ENCODE assay signal across 2 fruit fly cellular contexts in genomic region chrX:17651998-17652738, dm6.
TF ChIP-seq lines count a peak whose summit lies in the region.

Gene RhoGAPp190, minus strand, starts transcription at chrX:17652562.

TF ChIP-seq in whole organism, adult, 20 proteins besides CTCF, POLR2A, EP300 and RAD21 (continued from another document):
- TF ChIP-seq Hr96 (GFP tag; optimal IDR thresholded peaks at IDR 0.05; lab: Kevin White, UChicago) (no peak), tj (GFP tag; optimal IDR thresholded peaks at IDR 0.05; lab: Kevin White, UChicago) (peak; percentile 43)

TF ChIP-seq in whole organism, embryonic, 481 proteins besides CTCF, POLR2A, EP300 and RAD21 (continued from another document):
- peak; percentile 93 for TF ChIP-seq mld (GFP tag; IDR thresholded peaks at IDR 0.05; lab: Robert Waterston, UW; ENCODE audit: partially characterized antibody)
- TF ChIP-seq Dek (tag; optimal IDR thresholded peaks at IDR 0.05; lab: Kevin White, UChicago) = peak; percentile 13
- TF ChIP-seq BEAF-32 (GFP tag; optimal IDR thresholded peaks at IDR 0.05; lab: Kevin White, UChicago) = peak; percentile 82
- TF ChIP-seq sug (tag; optimal IDR thresholded peaks at IDR 0.05; lab: Kevin White, UChicago) = peak; percentile 36
- TF ChIP-seq PHDP (tag; optimal IDR thresholded peaks at IDR 0.05; lab: Kevin White, UChicago) = peak; percentile 19
- TF ChIP-seq CG6791 (GFP tag; IDR thresholded peaks at IDR 0.05; lab: Robert Waterston, UW; ENCODE audit: partially characterized antibody) = peak; percentile 97
- TF ChIP-seq Med (GFP tag; lab: Kevin White, UChicago) = peak; percentile 78
- TF ChIP-seq CG8290 (GFP tag; optimal IDR thresholded peaks at IDR 0.05; lab: Kevin White, UChicago) = no peak
- peak in 1 of 2 experiments; percentile 58 for TF ChIP-seq CG8290 (tag; optimal IDR thresholded peaks at IDR 0.05; lab: Kevin White, UChicago)
- TF ChIP-seq Oli (tag; optimal IDR thresholded peaks at IDR 0.05; lab: Kevin White, UChicago) = no peak
- TF ChIP-seq lbe (GFP tag; optimal IDR thresholded peaks at IDR 0.05; lab: Kevin White, UChicago) = peak; percentile 6
- TF ChIP-seq CG14860 (GFP tag; IDR thresholded peaks at IDR 0.05; lab: Robert Waterston, UW; ENCODE audit: partially characterized antibody) = peak; percentile 95
- peak; percentile 91 for TF ChIP-seq CG1832 (GFP tag; optimal IDR thresholded peaks at IDR 0.05; lab: Kevin White, UChicago)
- TF ChIP-seq CG11504 (tag; optimal IDR thresholded peaks at IDR 0.05; lab: Kevin White, UChicago) = no peak
- peak; percentile 88 for TF ChIP-seq CG8478 (optimal IDR thresholded peaks at IDR 0.05; lab: Kevin White, UChicago)
- peak; percentile 92 for TF ChIP-seq Dp (GFP tag; optimal IDR thresholded peaks at IDR 0.05; lab: Kevin White, UChicago)
- peak; percentile 23 for TF ChIP-seq Sin3A (optimal IDR thresholded peaks at IDR 0.05; lab: Kevin White, UChicago)
- no peak for TF ChIP-seq tup (GFP tag; optimal IDR thresholded peaks at IDR 0.05; lab: Kevin White, UChicago)
- peak; percentile 99 for TF ChIP-seq Dref (GFP tag; IDR thresholded peaks at IDR 0.05; lab: Robert Waterston, UW)
- peak; percentile 34 for TF ChIP-seq scrt (GFP tag; optimal IDR thresholded peaks at IDR 0.05; lab: Kevin White, UChicago)
- TF ChIP-seq Pdp1 (GFP tag; optimal IDR thresholded peaks at IDR 0.05; lab: Kevin White, UChicago) = peak in 1 of 2 experiments; percentile 70
- peak; percentile 96 for TF ChIP-seq CG34224 (GFP tag; IDR thresholded peaks at IDR 0.05; lab: Robert Waterston, UW; ENCODE audit: partially characterized antibody)
- peak; percentile 6 for TF ChIP-seq CG2120 (GFP tag; optimal IDR thresholded peaks at IDR 0.05; lab: Kevin White, UChicago)
- TF ChIP-seq CG4360 (GFP tag; IDR thresholded peaks at IDR 0.05; lab: Robert Waterston, UW) = peak; percentile 91
- peak; percentile 93 for TF ChIP-seq chinmo (GFP tag; IDR thresholded peaks at IDR 0.05; lab: Robert Waterston, UW; ENCODE audit: partially characterized antibody)
- peak; percentile 97 for TF ChIP-seq cg (GFP tag; optimal IDR thresholded peaks at IDR 0.05; lab: Kevin White, UChicago)
- TF ChIP-seq Xbp1 (GFP tag; optimal IDR thresholded peaks at IDR 0.05; lab: Kevin White, UChicago) = peak; percentile 7
- TF ChIP-seq E2f2 (GFP tag; IDR thresholded peaks at IDR 0.05; lab: Robert Waterston, UW) = peak; percentile 93
- TF ChIP-seq CG9797 (GFP tag; optimal IDR thresholded peaks at IDR 0.05; lab: Kevin White, UChicago) = peak; percentile 45
- TF ChIP-seq sens (GFP tag; lab: Kevin White, UChicago) = peak; percentile 67
- peak; percentile 23 for TF ChIP-seq YL-1 (GFP tag; optimal IDR thresholded peaks at IDR 0.05; lab: Kevin White, UChicago)
- peak; percentile 31 for TF ChIP-seq CG13894 (tag; optimal IDR thresholded peaks at IDR 0.05; lab: Kevin White, UChicago)
- TF ChIP-seq Scr (GFP tag; IDR thresholded peaks at IDR 0.05; lab: Robert Waterston, UW; ENCODE audit: partially characterized antibody) = peak; percentile 82
- peak; percentile 10 for TF ChIP-seq odd (GFP tag; optimal IDR thresholded peaks at IDR 0.05; lab: Kevin White, UChicago)
- TF ChIP-seq bbx (GFP tag; IDR thresholded peaks at IDR 0.05; lab: Robert Waterston, UW; ENCODE audit: partially characterized antibody) = peak; percentile 96
- no peak for TF ChIP-seq kah (GFP tag; optimal IDR thresholded peaks at IDR 0.05; lab: Kevin White, UChicago)
- peak; percentile 96 for TF ChIP-seq hb (GFP tag; IDR thresholded peaks at IDR 0.05; lab: Robert Waterston, UW; ENCODE audit: partially characterized antibody)
- peak; percentile 25 for TF ChIP-seq yki (optimal IDR thresholded peaks at IDR 0.05; lab: Kevin White, UChicago)
- peak; percentile 68 for TF ChIP-seq MESR4 (GFP tag; optimal IDR thresholded peaks at IDR 0.05; lab: Kevin White, UChicago)
- peak; percentile 48 for TF ChIP-seq CG14710 (tag; optimal IDR thresholded peaks at IDR 0.05; lab: Kevin White, UChicago)
- TF ChIP-seq fd102C (GFP tag; optimal IDR thresholded peaks at IDR 0.05; lab: Kevin White, UChicago) = no peak
- TF ChIP-seq CG2712 (tag; optimal IDR thresholded peaks at IDR 0.05; lab: Kevin White, UChicago) = peak; percentile 33
- peak; percentile 96 for TF ChIP-seq CG7963 (GFP tag; IDR thresholded peaks at IDR 0.05; lab: Robert Waterston, UW; ENCODE audit: partially characterized antibody)
- TF ChIP-seq vfl (GFP tag; optimal IDR thresholded peaks at IDR 0.05; lab: Kevin White, UChicago) = peak; percentile 3
- TF ChIP-seq Bgb (GFP tag; IDR thresholded peaks at IDR 0.05; lab: Robert Waterston, UW; ENCODE audit: partially characterized antibody) = peak; percentile 96
- TF ChIP-seq Opbp (GFP tag; IDR thresholded peaks at IDR 0.05; lab: Robert Waterston, UW; ENCODE audit: partially characterized antibody) = peak; percentile 92
- peak; percentile 50 for TF ChIP-seq zen (tag; optimal IDR thresholded peaks at IDR 0.05; lab: Kevin White, UChicago)
- 0 out of 3 replicates have a peak, but pooled peaks have one; percentile 8 for TF ChIP-seq sr (GFP tag; IDR thresholded peaks at IDR 0.05; lab: Robert Waterston, UW)
- peak; percentile 48 for TF ChIP-seq gfzf (GFP tag; optimal IDR thresholded peaks at IDR 0.05; lab: Kevin White, UChicago)
- no peak for TF ChIP-seq Neu2 (GFP tag; optimal IDR thresholded peaks at IDR 0.05; lab: Kevin White, UChicago; ENCODE audit: borderline replicate concordance)
- peak; percentile 32 for TF ChIP-seq CG8924 (tag; optimal IDR thresholded peaks at IDR 0.05; lab: Kevin White, UChicago)
- no peak for TF ChIP-seq prd (optimal IDR thresholded peaks at IDR 0.05; lab: Kevin White, UChicago)
- no peak for TF ChIP-seq prd (GFP tag; IDR thresholded peaks at IDR 0.05; lab: Robert Waterston, UW)
- peak; percentile 18 for TF ChIP-seq nmo (GFP tag; optimal IDR thresholded peaks at IDR 0.05; lab: Kevin White, UChicago)
- peak; percentile 9 for TF ChIP-seq MBD-R2 (GFP tag; IDR thresholded peaks at IDR 0.05; lab: Robert Waterston, UW)
- TF ChIP-seq CG10267 (tag; optimal IDR thresholded peaks at IDR 0.05; lab: Kevin White, UChicago) = peak; percentile 60
- no peak for TF ChIP-seq Fer3 (tag; optimal IDR thresholded peaks at IDR 0.05; lab: Kevin White, UChicago)
- no peak for TF ChIP-seq Blimp-1 (GFP tag; optimal IDR thresholded peaks at IDR 0.05; lab: Kevin White, UChicago)
- TF ChIP-seq CG13624 (GFP tag; optimal IDR thresholded peaks at IDR 0.05; lab: Kevin White, UChicago) = peak; percentile 74
- peak; percentile 75 for TF ChIP-seq knrl (GFP tag; IDR thresholded peaks at IDR 0.05; lab: Robert Waterston, UW; ENCODE audit: partially characterized antibody)
- TF ChIP-seq B-H2 (GFP tag; optimal IDR thresholded peaks at IDR 0.05; lab: Kevin White, UChicago) = no peak
- TF ChIP-seq Mes4 (GFP tag; optimal IDR thresholded peaks at IDR 0.05; lab: Kevin White, UChicago) = no peak
- peak; percentile 8 for TF ChIP-seq grau (tag; optimal IDR thresholded peaks at IDR 0.05; lab: Kevin White, UChicago)
- peak; percentile 72 for TF ChIP-seq sd (tag; optimal IDR thresholded peaks at IDR 0.05; lab: Kevin White, UChicago)
- peak; percentile 91 for TF ChIP-seq zen2 (GFP tag; IDR thresholded peaks at IDR 0.05; lab: Robert Waterston, UW; ENCODE audit: partially characterized antibody)
- TF ChIP-seq CG7745 (tag; optimal IDR thresholded peaks at IDR 0.05; lab: Kevin White, UChicago) = no peak
- peak; percentile 81 for TF ChIP-seq hbn (GFP tag; IDR thresholded peaks at IDR 0.05; lab: Robert Waterston, UW; ENCODE audit: partially characterized antibody)
- no peak for TF ChIP-seq zfh2 (GFP tag; optimal IDR thresholded peaks at IDR 0.05; lab: Kevin White, UChicago)
- TF ChIP-seq vnd (GFP tag; IDR thresholded peaks at IDR 0.05; lab: Robert Waterston, UW; ENCODE audit: partially characterized antibody) = peak; percentile 89
- TF ChIP-seq Camta (GFP tag; optimal IDR thresholded peaks at IDR 0.05; lab: Kevin White, UChicago) = no peak
- peak; percentile 93 for TF ChIP-seq CG13287 (GFP tag; IDR thresholded peaks at IDR 0.05; lab: Robert Waterston, UW; ENCODE audit: partially characterized antibody)
- peak; percentile 96 for TF ChIP-seq tna (GFP tag; IDR thresholded peaks at IDR 0.05; lab: Robert Waterston, UW; ENCODE audit: partially characterized antibody)
- TF ChIP-seq CG9727 (GFP tag; optimal IDR thresholded peaks at IDR 0.05; lab: Kevin White, UChicago) = no peak
- TF ChIP-seq tin (GFP tag; optimal IDR thresholded peaks at IDR 0.05; lab: Kevin White, UChicago) = no peak
- peak; percentile 57; the same call in 1 of the 2 replicates for TF ChIP-seq CG42726 (GFP tag; IDR thresholded peaks at IDR 0.05; lab: Robert Waterston, UW; ENCODE audit: partially characterized antibody)
- TF ChIP-seq kay (GFP tag; optimal IDR thresholded peaks at IDR 0.05; lab: Kevin White, UChicago) = no peak
- peak; percentile 66 for TF ChIP-seq Ets97D (GFP tag; optimal IDR thresholded peaks at IDR 0.05; lab: Kevin White, UChicago)
- peak; percentile 93 for TF ChIP-seq CG2116 (GFP tag; optimal IDR thresholded peaks at IDR 0.05; lab: Kevin White, UChicago)
- TF ChIP-seq lilli (GFP tag; optimal IDR thresholded peaks at IDR 0.05; lab: Kevin White, UChicago) = peak; percentile 24
- no peak for TF ChIP-seq CG8359 (GFP tag; optimal IDR thresholded peaks at IDR 0.05; lab: Kevin White, UChicago; ENCODE audit: borderline replicate concordance)
- peak; percentile 6; the same call in 1 of the 3 replicates for TF ChIP-seq z (GFP tag; IDR thresholded peaks at IDR 0.05; lab: Robert Waterston, UW)
- 0 out of 3 replicates have a peak, but pooled peaks have one; percentile 22 for TF ChIP-seq ci (GFP tag; IDR thresholded peaks at IDR 0.05; lab: Robert Waterston, UW)
- TF ChIP-seq insv (GFP tag; optimal IDR thresholded peaks at IDR 0.05; lab: Kevin White, UChicago) = no peak
- peak; percentile 86 for TF ChIP-seq CG16813 (GFP tag; IDR thresholded peaks at IDR 0.05; lab: Robert Waterston, UW; ENCODE audit: partially characterized antibody)
- peak; percentile 57 for TF ChIP-seq pita (GFP tag; optimal IDR thresholded peaks at IDR 0.05; lab: Kevin White, UChicago)
- TF ChIP-seq CG4282 (GFP tag; optimal IDR thresholded peaks at IDR 0.05; lab: Kevin White, UChicago) = no peak
- TF ChIP-seq pros (GFP tag; optimal IDR thresholded peaks at IDR 0.05; lab: Kevin White, UChicago) = peak; percentile 24
- 0 out of 2 replicates have a peak, but pooled peaks have one; percentile 10 for TF ChIP-seq Rfx (GFP tag; IDR thresholded peaks at IDR 0.05; lab: Robert Waterston, UW)
- peak; percentile 91 for TF ChIP-seq pzg (GFP tag; optimal IDR thresholded peaks at IDR 0.05; lab: Kevin White, UChicago)
- no peak for TF ChIP-seq Tbp (GFP tag; optimal IDR thresholded peaks at IDR 0.05; lab: Kevin White, UChicago)
- peak; percentile 52 for TF ChIP-seq CG12659 (GFP tag; optimal IDR thresholded peaks at IDR 0.05; lab: Kevin White, UChicago)
- peak; percentile 50 for TF ChIP-seq stwl (tag; optimal IDR thresholded peaks at IDR 0.05; lab: Kevin White, UChicago)
- peak; percentile 58; the same call in 1 of the 2 replicates for TF ChIP-seq sob (GFP tag; IDR thresholded peaks at IDR 0.05; lab: Robert Waterston, UW)
- TF ChIP-seq Dfd (GFP tag; optimal IDR thresholded peaks at IDR 0.05; lab: Kevin White, UChicago) = no peak
- 0 out of 2 replicates have a peak, but pooled peaks have one; percentile 13 for TF ChIP-seq HLH3B (GFP tag; IDR thresholded peaks at IDR 0.05; lab: Robert Waterston, UW)
- peak; percentile 88 for TF ChIP-seq trem (tag; optimal IDR thresholded peaks at IDR 0.05; lab: Kevin White, UChicago)
- no peak for TF ChIP-seq CG3838 (GFP tag; optimal IDR thresholded peaks at IDR 0.05; lab: Kevin White, UChicago)
- 0 out of 3 replicates have a peak, but pooled peaks have one; percentile 9 for TF ChIP-seq row (GFP tag; IDR thresholded peaks at IDR 0.05; lab: Robert Waterston, UW)
- peak; percentile 28 for TF ChIP-seq Nf-YC (tag; optimal IDR thresholded peaks at IDR 0.05; lab: Kevin White, UChicago)
- no peak for TF ChIP-seq Chrac-16 (GFP tag; optimal IDR thresholded peaks at IDR 0.05; lab: Kevin White, UChicago)
- peak; percentile 87 for TF ChIP-seq Dll (GFP tag; IDR thresholded peaks at IDR 0.05; lab: Robert Waterston, UW; ENCODE audit: partially characterized antibody)
- TF ChIP-seq nerfin-2 (GFP tag; IDR thresholded peaks at IDR 0.05; lab: Robert Waterston, UW; ENCODE audit: partially characterized antibody) = peak; percentile 99
- peak; percentile 90 to 92 for TF ChIP-seq Trl (optimal IDR thresholded peaks at IDR 0.05; lab: Kevin White, UChicago)
- no peak for TF ChIP-seq Trl (GFP tag; optimal IDR thresholded peaks at IDR 0.05; lab: Kevin White, UChicago)
- TF ChIP-seq CG15601 (tag; optimal IDR thresholded peaks at IDR 0.05; lab: Kevin White, UChicago) = peak; percentile 50
- TF ChIP-seq Hsf (GFP tag; optimal IDR thresholded peaks at IDR 0.05; lab: Kevin White, UChicago) = no peak
- TF ChIP-seq CG2129 (GFP tag; IDR thresholded peaks at IDR 0.05; lab: Robert Waterston, UW; ENCODE audit: partially characterized antibody) = peak; percentile 49; the same call in 1 of the 2 replicates
- TF ChIP-seq dm (GFP tag; optimal IDR thresholded peaks at IDR 0.05; lab: Kevin White, UChicago) = peak; percentile 17
- no peak for TF ChIP-seq slbo (GFP tag; IDR thresholded peaks at IDR 0.05; lab: Robert Waterston, UW)
- peak; percentile 17 for TF ChIP-seq gsb-n (tag; optimal IDR thresholded peaks at IDR 0.05; lab: Kevin White, UChicago)
- TF ChIP-seq Stat92E (GFP tag; optimal IDR thresholded peaks at IDR 0.05; lab: Kevin White, UChicago) = peak in 1 of 3 experiments; percentile 39
- TF ChIP-seq Eip74EF (GFP tag; optimal IDR thresholded peaks at IDR 0.05; lab: Kevin White, UChicago) = peak in 1 of 2 experiments; percentile 76
- peak; percentile 73 for TF ChIP-seq Doc3 (GFP tag; IDR thresholded peaks at IDR 0.05; lab: Robert Waterston, UW; ENCODE audit: partially characterized antibody)
- peak; percentile 39 for TF ChIP-seq CG17829 (tag; optimal IDR thresholded peaks at IDR 0.05; lab: Kevin White, UChicago)
- TF ChIP-seq CG17186 (GFP tag; optimal IDR thresholded peaks at IDR 0.05; lab: Kevin White, UChicago) = peak; percentile 41
- peak; percentile 88 for TF ChIP-seq unc-4 (GFP tag; IDR thresholded peaks at IDR 0.05; lab: Robert Waterston, UW; ENCODE audit: partially characterized antibody)
- TF ChIP-seq Usf (GFP tag; optimal IDR thresholded peaks at IDR 0.05; lab: Kevin White, UChicago) = no peak
- TF ChIP-seq NfI (GFP tag; optimal IDR thresholded peaks at IDR 0.05; lab: Kevin White, UChicago) = peak; percentile 13
- peak; percentile 79 for TF ChIP-seq CG15514 (GFP tag; optimal IDR thresholded peaks at IDR 0.05; lab: Kevin White, UChicago)
- TF ChIP-seq sna (GFP tag; IDR thresholded peaks at IDR 0.05; lab: Robert Waterston, UW; ENCODE audit: partially characterized antibody) = peak; percentile 88
- TF ChIP-seq CG1647 (GFP tag; optimal IDR thresholded peaks at IDR 0.05; lab: Kevin White, UChicago) = peak; percentile 13
- peak; percentile 90 for TF ChIP-seq ewg (GFP tag; optimal IDR thresholded peaks at IDR 0.05; lab: Kevin White, UChicago)
